Fruit fly (Drosophila melanogaster): ENCODE measurements around the gene Lon.

The Lon gene

dm6 chr3L:19590422-19590821, 21.6 kb downstream of the Lon start, which contains the start of gene CG14100 (continued):
- TF ChIP-seq Eip93F (GFP tag; optimal IDR thresholded peaks at IDR 0.05), result peak; percentile 100
- peak; percentile 99 for TF ChIP-seq CG16779 (tag; optimal IDR thresholded peaks at IDR 0.05)
- peak; percentile 100 for TF ChIP-seq Hr39 (GFP tag; optimal IDR thresholded peaks at IDR 0.05)
- TF ChIP-seq CG6792 (GFP tag; optimal IDR thresholded peaks at IDR 0.05), result peak; percentile 100
- peak; percentile 100 for TF ChIP-seq Eip75B (GFP tag; optimal IDR thresholded peaks at IDR 0.05)
- peak; percentile 100 for TF ChIP-seq Ets96B (tag; optimal IDR thresholded peaks at IDR 0.05)
- TF ChIP-seq Sox14 (GFP tag; optimal IDR thresholded peaks at IDR 0.05), result peak; percentile 100
- TF ChIP-seq CG31627 (GFP tag; optimal IDR thresholded peaks at IDR 0.05), result peak; percentile 100

DNA sequence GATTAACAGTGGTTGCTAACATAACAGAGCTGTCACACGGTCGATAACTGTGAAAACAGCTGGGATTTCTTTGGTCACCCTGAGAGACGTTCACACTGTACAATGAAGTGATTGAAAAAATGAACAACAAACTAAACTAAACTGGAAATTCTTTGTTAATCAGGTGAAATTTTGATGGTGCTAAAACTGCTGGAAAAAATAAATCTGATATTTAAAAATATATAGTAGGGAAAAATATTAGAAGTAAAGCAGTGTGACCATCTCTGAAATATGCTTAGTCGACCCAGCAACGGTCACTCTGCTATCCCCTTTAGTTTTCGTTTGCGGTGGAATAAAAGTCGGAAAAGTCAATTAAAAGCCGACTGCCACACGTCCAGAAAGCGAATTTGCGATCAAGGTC, 26.0 kb downstream of the Lon start, which contains the start of the genes CG9231 and CG9330:
CG9231 (minus strand) TSS at position 25 of the 400 bp plus-strand sequence.
CG9330 (plus strand) TSS at position 275 of the 400 bp plus-strand sequence.
- peak; percentile 87 for TF ChIP-seq Eip78C (GFP tag)
- no peak for TF ChIP-seq CG10669 (GFP tag; optimal IDR thresholded peaks at IDR 0.05)
- TF ChIP-seq Sox15 (GFP tag; optimal IDR thresholded peaks at IDR 0.05), result no peak
- TF ChIP-seq Sox14 (GFP tag; optimal IDR thresholded peaks at IDR 0.05), result peak; percentile 47
- TF ChIP-seq Smox (GFP tag; optimal IDR thresholded peaks at IDR 0.05), result peak; percentile 23
- TF ChIP-seq CG6792 (GFP tag; optimal IDR thresholded peaks at IDR 0.05), result no peak
- TF ChIP-seq acj6 (GFP tag; optimal IDR thresholded peaks at IDR 0.05), result no peak
- TF ChIP-seq Ets96B (tag; optimal IDR thresholded peaks at IDR 0.05), result no peak
- TF ChIP-seq Met (GFP tag; optimal IDR thresholded peaks at IDR 0.05), result peak; percentile 23
- TF ChIP-seq dsx (GFP tag; optimal IDR thresholded peaks at IDR 0.05; ENCODE audit: poor library complexity, severe bottlenecking), result no peak
- TF ChIP-seq cyc (GFP tag; optimal IDR thresholded peaks at IDR 0.05), result peak; percentile 17
- peak; percentile 17 for TF ChIP-seq Hr39 (GFP tag; optimal IDR thresholded peaks at IDR 0.05)
- TF ChIP-seq CG8119 (GFP tag; IDR thresholded peaks at IDR 0.05), result no peak
- peak; percentile 22 for TF ChIP-seq lz (GFP tag; optimal IDR thresholded peaks at IDR 0.05)
- no peak for TF ChIP-seq CG6163 (GFP tag; IDR thresholded peaks at IDR 0.05)
- TF ChIP-seq topi (GFP tag; optimal IDR thresholded peaks at IDR 0.05), result peak; percentile 11
- TF ChIP-seq Eip75B (GFP tag; optimal IDR thresholded peaks at IDR 0.05), result no peak
- TF ChIP-seq Eip93F (GFP tag; optimal IDR thresholded peaks at IDR 0.05), result no peak
- TF ChIP-seq CG16779 (tag; optimal IDR thresholded peaks at IDR 0.05), result no peak
- no peak for TF ChIP-seq CG8632 (GFP tag; optimal IDR thresholded peaks at IDR 0.05)
- no peak for TF ChIP-seq Blimp-1 (GFP tag; optimal IDR thresholded peaks at IDR 0.05)
- TF ChIP-seq Hr4 (GFP tag; optimal IDR thresholded peaks at IDR 0.05), result peak; percentile 10
- TF ChIP-seq CG3032 (tag; optimal IDR thresholded peaks at IDR 0.05), result peak; percentile 25
- TF ChIP-seq CG32006 (GFP tag; optimal IDR thresholded peaks at IDR 0.05), result no peak
- peak; percentile 18 for TF ChIP-seq CG31627 (GFP tag; optimal IDR thresholded peaks at IDR 0.05)
- TF ChIP-seq CG11762 (GFP tag; optimal IDR thresholded peaks at IDR 0.05; ENCODE audit: insufficient read depth), result no peak
- no peak for TF ChIP-seq CG15336 (GFP tag; IDR thresholded peaks at IDR 0.05)
- no peak for TF ChIP-seq eg (GFP tag; IDR thresholded peaks at IDR 0.05)
- TF ChIP-seq esn (GFP tag; optimal IDR thresholded peaks at IDR 0.05), result peak; percentile 49
- TF ChIP-seq fkh (GFP tag; optimal IDR thresholded peaks at IDR 0.05), result no peak
- no peak for TF ChIP-seq CG8319 (GFP tag; optimal IDR thresholded peaks at IDR 0.05)
- TF ChIP-seq CG11902 (GFP tag; optimal IDR thresholded peaks at IDR 0.05), result no peak
- TF ChIP-seq vri (GFP tag; optimal IDR thresholded peaks at IDR 0.05), result peak; percentile 5
- TF ChIP-seq achi (GFP tag; optimal IDR thresholded peaks at IDR 0.05), result peak; percentile 83
- no peak for TF ChIP-seq net (GFP tag; optimal IDR thresholded peaks at IDR 0.05)
- no peak for TF ChIP-seq Lpt (GFP tag; optimal IDR thresholded peaks at IDR 0.05)

- TF ChIP-seq Eip78C (GFP tag) (no peak), CG9139 (GFP tag; optimal IDR thresholded peaks at IDR 0.05) (no peak), CG6163 (GFP tag; IDR thresholded peaks at IDR 0.05) (no peak), Smox (GFP tag; optimal IDR thresholded peaks at IDR 0.05) (no peak), Sox14 (GFP tag; optimal IDR thresholded peaks at IDR 0.05) (no peak), lz (GFP tag; optimal IDR thresholded peaks at IDR 0.05) (no peak), svp (GFP tag) (no peak)
These were observed 27.6 kb downstream of the Lon start, which contains the start of gene Shal for dm6 chr3L:19584369-19584915. TSS of gene Shal (minus strand) at chr3L:19584568.

Measured in whole organism, prepupa.